Worm (Caenorhabditis elegans) whole organism, L4/young adult: Measurements from ENCODE around the gene nog-1.

Experiments
- W03F9.2 ChIP-seq: fragments of 150-350 bp; optimal IDR thresholded peaks from 2 replicates; lab custom pipeline; 2014; ENCODE audit warnings: missing biosample characterization, missing genetic modification characterization
- dao-5 ChIP-seq: sonication (generic microtip); optimal IDR thresholded peaks from 2 replicates; lab custom pipeline; 2016; ENCODE audit warnings: missing genotype, missing genetic modification characterization, moderate library complexity, missing compliant biosample characterization
- him-1 ChIP-seq: sonication (generic microtip); optimal IDR thresholded peaks from 2 replicates; lab custom pipeline; 2016; ENCODE audit warnings: missing genotype, missing genetic modification reagents, missing genetic modification characterization, missing compliant biosample characterization

The nog-1 gene

DNA sequence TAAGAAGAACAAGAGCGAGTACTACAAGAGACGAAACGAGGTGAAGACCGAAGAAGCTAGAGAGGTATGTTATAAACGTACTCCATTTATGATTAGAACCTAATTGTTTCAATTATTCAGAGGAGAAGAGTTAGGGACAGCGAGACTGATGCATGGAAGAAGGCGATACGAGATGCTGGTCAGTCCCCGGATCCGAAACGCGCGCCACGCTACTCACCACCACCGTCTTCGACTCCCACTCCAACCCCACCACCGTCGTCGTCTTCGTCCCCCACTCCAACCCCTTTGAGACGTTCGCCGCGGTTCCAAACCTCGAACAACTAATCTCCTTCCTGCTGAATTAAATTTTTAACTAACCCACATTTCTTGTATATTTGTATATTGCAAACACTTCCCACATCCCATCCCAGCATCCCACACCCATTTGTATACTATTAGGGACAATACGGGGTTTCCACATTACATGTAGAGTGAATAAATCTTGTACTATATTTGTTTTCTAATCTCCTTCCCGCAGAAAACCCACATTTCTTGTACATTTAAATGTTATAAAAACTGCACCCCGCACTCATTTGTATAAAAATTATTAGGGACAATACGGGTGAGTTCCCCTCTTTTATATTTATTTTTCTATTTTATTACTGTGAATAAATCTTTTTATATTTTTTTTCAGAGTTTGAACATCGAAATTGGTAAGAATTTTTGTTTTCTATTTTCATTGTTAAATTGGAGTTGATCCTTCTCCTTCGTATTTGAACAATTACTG, 6.2 kb upstream of the nog-1 start:
- TF ChIP-seq him-1 (tag; lab: Kevin White, UChicago): no peak
- TF ChIP-seq W03F9.2 (tag; lab: Kevin White, UChicago): no peak
- TF ChIP-seq dao-5 (tag; lab: Kevin White, UChicago): no peak

DNA sequence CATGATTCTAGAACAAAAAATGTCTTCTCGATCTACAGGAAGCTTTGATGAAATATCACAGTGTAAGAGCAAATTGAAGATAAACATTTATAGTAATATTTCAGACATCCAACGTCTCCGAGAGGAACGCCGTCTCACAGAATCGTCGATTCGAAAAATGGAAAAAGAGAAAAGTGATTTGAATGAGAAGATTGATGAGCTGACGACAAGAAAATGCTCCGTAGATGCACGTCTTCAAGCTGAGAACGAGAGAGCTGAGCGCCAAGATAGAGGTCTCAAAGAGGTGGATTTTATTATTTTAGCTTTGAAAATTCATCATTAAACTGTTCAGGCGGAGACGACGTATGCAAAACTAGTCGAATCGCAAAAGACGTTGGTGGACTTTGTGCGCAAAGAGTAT, 5.6 kb upstream of the nog-1 start, which contains the start of gene ssna-1:
Gene ssna-1, plus strand, starts transcription at position 12 of the 400 bp plus-strand sequence.
- TF ChIP-seq W03F9.2 (tag; lab: Kevin White, UChicago): no peak
- TF ChIP-seq him-1 (tag; lab: Kevin White, UChicago): no peak
- no peak for TF ChIP-seq dao-5 (tag; lab: Kevin White, UChicago)

DNA sequence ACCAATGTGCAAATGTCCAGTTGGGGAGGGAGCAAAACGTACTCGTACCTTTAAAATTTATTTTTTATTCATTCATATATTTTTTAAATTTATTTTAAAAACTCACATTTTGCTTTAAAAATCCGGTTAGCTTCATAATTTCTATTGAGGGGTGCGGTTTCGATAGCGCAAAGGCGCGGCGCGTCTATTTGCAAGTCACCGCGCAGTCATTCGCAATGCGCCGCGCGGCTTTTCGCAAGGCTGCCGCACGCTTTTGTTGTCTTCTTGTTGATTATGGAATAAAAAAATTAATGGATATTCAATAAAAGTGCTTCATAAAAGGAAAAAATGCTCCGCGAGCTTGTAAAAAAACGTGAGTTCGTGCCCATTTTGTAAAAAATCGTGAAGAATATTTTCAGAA, 3.4 kb upstream of the nog-1 start, which contains the start of the genes ears-2 and uncp-18:
Gene ears-2, minus strand, starts transcription at position 190 of the 400 bp plus-strand sequence.
Gene uncp-18, plus strand, starts transcription at position 282 of the 400 bp plus-strand sequence.
- TF ChIP-seq him-1 (tag; lab: Kevin White, UChicago): peak; percentile 65
- TF ChIP-seq W03F9.2 (tag; lab: Kevin White, UChicago): peak; percentile 96
- TF ChIP-seq dao-5 (tag; lab: Kevin White, UChicago): peak; percentile 69

DNA sequence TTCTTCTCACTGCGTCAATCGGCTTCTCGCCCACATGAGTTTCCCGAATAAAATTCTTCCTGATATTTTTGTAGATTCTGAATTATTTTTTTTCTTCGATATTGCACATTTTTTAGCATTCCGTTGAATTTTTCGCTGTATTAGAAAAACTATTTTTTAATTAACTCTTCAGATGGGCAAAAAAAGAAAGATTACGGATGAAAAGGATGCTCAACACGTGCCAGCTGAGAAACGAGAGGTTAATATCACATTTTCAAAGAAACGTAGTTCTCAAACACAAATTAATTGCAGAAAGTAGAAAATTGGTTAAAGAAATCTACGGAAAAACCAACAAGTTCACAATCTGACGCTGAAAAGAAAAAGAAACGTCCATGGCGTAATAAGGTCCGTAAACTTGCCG, 2.7 kb downstream of the nog-1 start, which contains the start of gene rrp-8:
Gene rrp-8, plus strand, starts transcription at position 173 of the 400 bp plus-strand sequence.
- TF ChIP-seq him-1 (tag; lab: Kevin White, UChicago) (no peak), dao-5 (tag; lab: Kevin White, UChicago) (no peak), W03F9.2 (tag; lab: Kevin White, UChicago) (no peak)

DNA sequence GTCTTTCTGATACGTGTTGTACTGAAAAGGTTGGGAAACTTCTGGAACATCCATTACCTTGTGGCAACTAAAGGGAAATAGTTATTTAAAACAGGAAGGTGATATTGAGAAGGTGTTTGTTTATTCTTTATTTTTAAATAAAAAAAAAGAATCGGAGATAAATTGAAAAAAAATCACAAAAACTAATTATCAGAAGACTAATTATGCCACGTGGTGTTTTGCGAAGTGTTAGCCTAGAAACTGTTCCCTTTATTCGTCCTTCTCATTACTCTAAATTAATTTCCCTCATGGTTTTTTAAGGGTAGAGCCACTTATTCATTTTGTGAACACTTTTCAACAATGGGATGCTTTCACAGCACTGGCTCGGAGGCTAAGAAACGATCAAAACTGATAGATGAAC, 7.7 kb downstream of the nog-1 start, which contains the start of gene gpa-4:
Gene gpa-4, plus strand, starts transcription at position 301 of the 400 bp plus-strand sequence.
- TF ChIP-seq him-1 (tag; lab: Kevin White, UChicago) (no peak), W03F9.2 (tag; lab: Kevin White, UChicago) (no peak), dao-5 (tag; lab: Kevin White, UChicago) (no peak)

DNA sequence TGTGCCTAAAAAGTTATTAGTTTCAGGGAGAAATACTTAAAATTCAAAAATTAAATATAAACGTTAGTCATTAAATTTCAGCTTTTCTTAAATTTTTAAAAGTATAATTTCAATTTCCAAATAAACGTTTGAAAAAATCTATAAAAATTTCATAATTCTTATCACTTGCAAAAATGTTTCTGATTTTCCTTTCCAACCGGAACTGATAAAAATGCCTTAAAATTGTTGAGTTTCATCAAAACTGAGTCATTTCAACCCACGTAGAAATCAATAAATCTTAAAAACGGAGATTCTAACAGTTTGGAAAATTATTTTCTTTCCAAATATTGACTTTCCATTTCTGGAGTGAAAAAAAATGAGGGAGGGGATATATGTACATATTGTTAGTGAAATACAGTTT, 15.2 kb downstream of the nog-1 start:
- TF ChIP-seq W03F9.2 (tag; lab: Kevin White, UChicago): no peak
- no peak for TF ChIP-seq him-1 (tag; lab: Kevin White, UChicago)
- TF ChIP-seq dao-5 (tag; lab: Kevin White, UChicago): no peak

DNA sequence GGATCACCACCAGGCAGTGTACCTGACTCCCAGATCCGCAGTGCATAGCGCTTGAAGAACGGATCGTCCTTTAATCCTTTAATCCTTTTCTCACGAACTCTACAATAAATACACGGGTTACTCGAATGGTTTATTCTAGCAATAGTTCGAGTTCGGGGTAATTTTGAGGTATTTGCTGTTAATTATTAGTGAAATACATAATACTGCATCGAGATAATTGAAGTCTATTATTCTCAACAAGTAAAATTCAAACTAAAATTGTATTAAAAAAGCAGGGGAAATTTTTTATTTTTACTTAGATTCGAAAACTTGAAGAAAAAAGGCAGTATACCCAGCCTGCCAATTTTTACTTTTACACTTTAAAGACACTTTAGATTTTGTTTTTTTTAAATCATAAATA, 16.3 kb downstream of the nog-1 start, which contains the start of gene kgb-1:
Gene kgb-1, minus strand, starts transcription at position 101 of the 400 bp plus-strand sequence.
- no peak for TF ChIP-seq him-1 (tag; lab: Kevin White, UChicago)
- no peak for TF ChIP-seq dao-5 (tag; lab: Kevin White, UChicago)
- TF ChIP-seq W03F9.2 (tag; lab: Kevin White, UChicago): no peak

DNA sequence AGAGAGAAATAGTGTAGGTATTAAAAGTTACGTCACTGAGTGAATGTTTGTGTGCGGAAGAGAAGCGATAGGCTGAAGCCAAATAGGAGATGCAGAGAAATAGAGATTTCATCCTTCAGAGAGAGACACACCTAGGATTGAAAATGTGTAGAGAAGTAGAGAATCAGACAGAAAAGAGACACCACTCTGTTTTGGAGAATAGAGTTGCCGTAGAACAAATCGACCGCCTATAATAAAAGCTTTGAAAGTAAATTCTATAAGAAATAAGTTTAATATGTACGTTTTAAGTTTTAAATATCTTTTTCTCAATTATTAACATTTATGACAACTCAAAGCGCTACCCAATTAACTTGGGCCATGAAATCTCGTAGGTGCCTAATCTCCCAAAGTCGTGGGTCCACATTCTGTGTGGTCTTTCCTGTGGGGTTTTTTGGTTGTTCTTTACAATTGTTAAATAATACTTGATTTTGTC, 16.8 kb downstream of the nog-1 start, which contains the start of gene T07A9.12:
Gene T07A9.12, plus strand, starts transcription at position 448 of the 472 bp plus-strand sequence.
- TF ChIP-seq him-1 (tag; lab: Kevin White, UChicago) (no peak), dao-5 (tag; lab: Kevin White, UChicago) (no peak), W03F9.2 (tag; lab: Kevin White, UChicago) (peak; percentile 45)

DNA sequence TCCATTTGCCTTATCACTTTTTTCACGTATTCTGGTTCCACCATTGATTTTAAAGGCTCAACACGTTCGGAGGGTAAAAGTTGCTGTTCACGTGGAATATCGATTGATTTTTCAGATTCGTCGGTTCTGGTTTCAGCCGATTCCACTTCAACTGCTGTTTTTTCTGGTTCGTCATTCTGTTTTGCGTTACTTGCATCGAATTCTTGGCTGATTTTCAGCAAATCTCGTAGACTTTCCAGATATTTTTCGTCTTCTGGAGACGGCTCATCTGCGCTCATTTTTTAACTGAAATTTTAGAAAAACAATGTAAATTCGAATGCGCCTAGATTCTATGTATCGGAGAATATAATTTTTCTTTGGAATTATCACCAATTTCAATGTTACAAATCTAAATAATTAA, 26.0 kb downstream of the nog-1 start, which contains the start of gene eri-1:
Gene eri-1, minus strand, starts transcription at position 285 of the 400 bp plus-strand sequence.
- TF ChIP-seq dao-5 (tag; lab: Kevin White, UChicago) (no peak), him-1 (tag; lab: Kevin White, UChicago) (no peak), W03F9.2 (tag; lab: Kevin White, UChicago) (no peak)

DNA sequence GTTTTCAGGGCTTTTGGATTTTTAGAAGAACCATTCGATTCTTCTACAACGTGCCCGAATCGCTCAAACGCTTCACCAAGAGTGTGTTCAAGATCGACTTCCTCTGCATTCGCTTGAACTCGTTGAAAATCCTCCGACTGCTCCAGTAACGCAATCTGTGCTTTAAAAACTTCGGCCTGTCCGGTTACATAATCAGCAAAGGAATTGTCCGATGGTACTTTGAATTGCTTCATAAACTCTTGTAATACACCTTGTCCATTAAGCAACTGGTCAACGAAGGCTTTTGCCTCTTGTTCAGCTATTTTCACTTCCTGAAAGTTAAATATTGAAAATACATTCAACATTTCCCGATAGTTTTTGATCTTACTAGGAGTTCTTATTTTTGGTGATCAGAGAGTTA, 27.0 kb downstream of the nog-1 start:
- TF ChIP-seq him-1 (tag; lab: Kevin White, UChicago): no peak
- no peak for TF ChIP-seq W03F9.2 (tag; lab: Kevin White, UChicago)
- no peak for TF ChIP-seq dao-5 (tag; lab: Kevin White, UChicago)

DNA sequence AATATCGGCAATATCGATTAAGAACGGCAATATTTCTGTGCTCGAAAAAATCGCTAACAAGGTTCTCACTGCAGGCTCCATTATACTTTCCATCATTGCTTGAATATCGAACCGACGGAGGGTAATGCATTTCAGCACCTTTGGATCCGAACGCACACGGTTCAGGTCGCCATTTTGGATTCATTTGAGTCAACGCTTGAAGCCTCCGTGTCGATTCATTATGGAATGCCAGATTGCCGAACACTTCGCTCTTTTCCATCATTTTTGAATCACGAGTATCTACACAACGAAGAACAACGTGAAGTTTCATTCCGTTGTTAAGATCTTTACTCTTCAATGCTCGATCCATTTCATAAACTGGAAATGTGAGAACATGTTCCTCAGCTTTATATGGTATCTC, 28.4 kb downstream of the nog-1 start:
- TF ChIP-seq dao-5 (tag; lab: Kevin White, UChicago): no peak
- no peak for TF ChIP-seq him-1 (tag; lab: Kevin White, UChicago)
- TF ChIP-seq W03F9.2 (tag; lab: Kevin White, UChicago): no peak

DNA sequence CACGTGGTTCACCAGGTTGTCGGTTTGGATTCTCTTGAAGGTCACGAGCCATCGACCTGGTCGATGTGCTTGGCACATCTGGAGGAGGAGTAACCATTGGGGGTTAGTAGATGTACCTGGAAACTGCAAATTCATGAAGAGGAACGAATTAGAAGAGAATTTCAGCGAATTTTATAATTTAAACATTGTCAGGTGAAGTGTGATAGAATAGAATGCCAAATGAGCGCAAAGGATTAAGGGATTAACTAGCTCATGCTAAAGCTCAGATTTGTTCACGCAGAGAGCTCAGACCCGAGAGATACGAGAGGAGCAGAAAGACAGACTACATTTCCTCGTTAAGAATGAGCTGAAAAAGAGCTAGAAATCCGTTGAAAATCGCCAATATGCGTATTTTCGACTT, 31.4 kb downstream of the nog-1 start, which contains the start of gene daf-18:
Gene daf-18, minus strand, starts transcription at position 126 of the 400 bp plus-strand sequence.
- TF ChIP-seq dao-5 (tag; lab: Kevin White, UChicago) (no peak), W03F9.2 (tag; lab: Kevin White, UChicago) (no peak), him-1 (tag; lab: Kevin White, UChicago) (no peak)

DNA sequence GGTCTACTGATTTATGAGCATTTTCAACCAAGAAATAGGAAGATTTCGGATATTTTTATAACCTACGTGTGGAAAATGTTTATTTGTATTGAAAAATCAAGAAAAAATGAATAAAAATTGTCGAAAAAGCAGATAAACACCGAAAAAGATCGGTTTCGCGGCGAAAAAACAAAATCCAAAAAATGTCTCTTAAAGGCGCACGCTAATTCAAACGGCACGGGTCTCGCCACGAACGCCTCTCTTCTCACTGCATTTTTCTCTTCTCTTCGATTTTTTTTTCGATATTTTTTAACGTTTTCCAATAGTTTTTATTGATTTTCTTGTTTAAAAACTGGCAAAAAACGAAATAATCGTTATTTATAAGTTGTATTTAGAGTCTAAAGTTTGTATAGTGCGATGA, 31.9 kb downstream of the nog-1 start:
- TF ChIP-seq dao-5 (tag; lab: Kevin White, UChicago) (no peak), W03F9.2 (tag; lab: Kevin White, UChicago) (peak; percentile 67), him-1 (tag; lab: Kevin White, UChicago) (no peak)
